Fruit fly (Drosophila melanogaster) whole organism, embryonic: ENCODE data around the gene spn-E.

Source experiments
- Atf-2 ChIP-seq: fragments of 200-800 bp; sonication (Bioruptor generic); optimal IDR thresholded peaks from 2 replicates; lab custom pipeline; 2016; ENCODE audit warnings: missing biosample characterization, missing genetic modification characterization
- B-H2 ChIP-seq: fragments of 200-800 bp; sonication (Bioruptor generic); optimal IDR thresholded peaks from 2 replicates; lab custom pipeline; 2018; ENCODE audit warnings: missing biosample characterization, mild to moderate bottlenecking, missing genetic modification characterization
- BtbVII ChIP-seq: fragments of 200-800 bp; sonication (Bioruptor generic); optimal IDR thresholded peaks from 3 replicates; lab custom pipeline; 2017; ENCODE audit warnings: missing biosample characterization, mild to moderate bottlenecking, missing genetic modification characterization
- CG11398 ChIP-seq: fragments of 200-800 bp; sonication (Bioruptor generic); optimal IDR thresholded peaks from 2 replicates; lab custom pipeline; 2016; ENCODE audit warnings: missing biosample characterization, missing genetic modification characterization
- CG11560 ChIP-seq: fragments of 200-800 bp; sonication (Bioruptor generic); IDR thresholded peaks from 3 replicates; pipeline ENCODE4 v1.3.6; 2022; ENCODE audit warnings: missing biosample characterization, missing genetic modification characterization
- CG1602 ChIP-seq: fragments of 200-800 bp; sonication (Bioruptor generic); optimal IDR thresholded peaks from 3 replicates; lab custom pipeline; 2016; ENCODE audit warnings: missing biosample characterization, missing genetic modification characterization
- CG16813 ChIP-seq: fragments of 200-800 bp; sonication (Bioruptor generic); IDR thresholded peaks from 3 replicates; pipeline ENCODE4 v1.3.6; 2022; ENCODE audit warnings: missing biosample characterization, missing genetic modification characterization; ENCODE audit not compliant: partially characterized antibody
- CG17359 ChIP-seq: fragments of 200-800 bp; sonication (Bioruptor generic); optimal IDR thresholded peaks from 3 replicates; lab custom pipeline; 2018; ENCODE audit warnings: missing biosample characterization, mild to moderate bottlenecking, missing genetic modification characterization, moderate library complexity
- CG17385 ChIP-seq: fragments of 200-800 bp; sonication (Bioruptor generic); optimal IDR thresholded peaks from 3 replicates; lab custom pipeline; 2018; ENCODE audit warnings: missing biosample characterization, mild to moderate bottlenecking, missing genetic modification characterization
- CG17829 ChIP-seq: fragments of 200-800 bp; optimal IDR thresholded peaks from 2 replicates; lab custom pipeline; 2019; ENCODE audit warnings: missing biosample characterization, mild to moderate bottlenecking, missing genetic modification characterization, moderate library complexity
- CG1832 ChIP-seq: fragments of 200-800 bp; sonication (Bioruptor generic); optimal IDR thresholded peaks from 2 replicates; lab custom pipeline; 2017; ENCODE audit warnings: missing biosample characterization, mild to moderate bottlenecking, missing genetic modification characterization, inconsistent platforms
- CG2120 ChIP-seq: fragments of 200-800 bp; sonication (Bioruptor generic); optimal IDR thresholded peaks from 3 replicates; lab custom pipeline; 2016; ENCODE audit warnings: missing biosample characterization, missing genetic modification characterization
- CG2712 ChIP-seq: fragments of 200-800 bp; optimal IDR thresholded peaks from 3 replicates; lab custom pipeline; 2019; ENCODE audit warnings: missing biosample characterization, mild to moderate bottlenecking, missing genetic modification characterization, moderate library complexity
- CG5180 ChIP-seq: fragments of 200-800 bp; sonication (Bioruptor generic); optimal IDR thresholded peaks from 3 replicates; lab custom pipeline; 2017; ENCODE audit warnings: missing biosample characterization, missing genetic modification characterization, mild to moderate bottlenecking, moderate library complexity, missing genetic modification reagents
- CG6854 ChIP-seq: fragments of 200-800 bp; sonication (Bioruptor generic); optimal IDR thresholded peaks from 3 replicates; lab custom pipeline; 2017; ENCODE audit warnings: missing biosample characterization, mild to moderate bottlenecking, missing genetic modification characterization
- CG7963 ChIP-seq: fragments of 200-800 bp; sonication (Bioruptor generic); IDR thresholded peaks from 3 replicates; pipeline ENCODE4 v1.3.6; 2022; ENCODE audit warnings: missing biosample characterization, missing genetic modification characterization; ENCODE audit not compliant: partially characterized antibody
- CG7987 ChIP-seq: fragments of 200-800 bp; sonication (Bioruptor generic); optimal IDR thresholded peaks from 2 replicates; lab custom pipeline; 2018; ENCODE audit warnings: missing biosample characterization, mild to moderate bottlenecking, missing genetic modification characterization, moderate library complexity
- CG8281 ChIP-seq: fragments of 200-800 bp; sonication (Bioruptor generic); optimal IDR thresholded peaks from 2 replicates; lab custom pipeline; 2018; ENCODE audit warnings: missing biosample characterization, mild to moderate bottlenecking, missing genetic modification characterization, moderate library complexity
- CG8478 ChIP-seq: fragments of >200 bp; optimal IDR thresholded peaks from 2 replicates; lab custom pipeline; 2018
- CoRest ChIP-seq: fragments of 200-800 bp; sonication (Bioruptor generic); optimal IDR thresholded peaks from 3 replicates; lab custom pipeline; 2018; ENCODE audit warnings: missing biosample characterization, mild to moderate bottlenecking, missing genetic modification characterization, moderate library complexity
- Dad ChIP-seq: fragments of 200-800 bp; sonication (Bioruptor generic); optimal IDR thresholded peaks from 3 replicates; lab custom pipeline; 2016; ENCODE audit warnings: missing biosample characterization, missing genetic modification characterization
- Dip2 ChIP-seq: fragments of 200-800 bp; sonication (Bioruptor generic); IDR thresholded peaks from 2 replicates; pipeline ENCODE4 v1.3.6; 2022; ENCODE audit warnings: missing biosample characterization, missing genetic modification characterization
- Doc2 ChIP-seq: fragments of 200-800 bp; sonication (Bioruptor generic); IDR thresholded peaks from 2 replicates; pipeline ENCODE4 v1.3.6; 2022; ENCODE audit warnings: missing biosample characterization, missing genetic modification characterization
- Doc3 ChIP-seq: fragments of 200-800 bp; sonication (Bioruptor generic); IDR thresholded peaks from 3 replicates; pipeline ENCODE4 v1.3.6; 2022; ENCODE audit warnings: missing biosample characterization, missing genetic modification characterization; ENCODE audit not compliant: partially characterized antibody
- Dp ChIP-seq: fragments of 200-800 bp; sonication (Bioruptor generic); optimal IDR thresholded peaks from 2 replicates; lab custom pipeline; 2018; ENCODE audit warnings: missing biosample characterization, mild to moderate bottlenecking, missing genetic modification characterization, moderate library complexity
- HmgZ ChIP-seq: fragments of 200-800 bp; sonication (Bioruptor generic); optimal IDR thresholded peaks from 2 replicates; lab custom pipeline; 2018; ENCODE audit warnings: missing biosample characterization, mild to moderate bottlenecking, missing genetic modification characterization
- Hr39 ChIP-seq: fragments of >200 bp; optimal IDR thresholded peaks from 2 replicates; lab custom pipeline; 2017
- Jarid2 ChIP-seq: fragments of 200-800 bp; sonication (Bioruptor generic); optimal IDR thresholded peaks from 3 replicates; lab custom pipeline; 2017; ENCODE audit warnings: mild to moderate bottlenecking, missing biosample characterization, missing genetic modification reagents, missing genetic modification characterization
- NC2α ChIP-seq: fragments of 200-800 bp; sonication (Bioruptor generic); optimal IDR thresholded peaks from 2 replicates; lab custom pipeline; 2016; ENCODE audit warnings: missing biosample characterization, missing genetic modification characterization
- Nf-YC ChIP-seq: fragments of 200-800 bp; optimal IDR thresholded peaks from 3 replicates; lab custom pipeline; 2019; ENCODE audit warnings: missing biosample characterization, mild to moderate bottlenecking, missing genetic modification characterization, moderate library complexity
- NfI ChIP-seq: fragments of 200-800 bp; sonication (Bioruptor generic); optimal IDR thresholded peaks from 3 replicates; lab custom pipeline; 2018; ENCODE audit warnings: missing biosample characterization, mild to moderate bottlenecking, missing genetic modification characterization, moderate library complexity
- Oaz ChIP-seq: fragments of 200-800 bp; sonication (Bioruptor generic); IDR thresholded peaks from 2 replicates; pipeline ENCODE4 v1.3.6; 2022; ENCODE audit warnings: missing biosample characterization, missing genetic modification characterization
- Sin3A ChIP-seq: fragments of >200 bp; optimal IDR thresholded peaks from 2 replicates; lab custom pipeline; 2018
- Six4 ChIP-seq: fragments of 200-800 bp; sonication (Bioruptor generic); optimal IDR thresholded peaks from 2 replicates; lab custom pipeline; 2016; ENCODE audit warnings: missing biosample characterization, missing genetic modification characterization
- Sox100B ChIP-seq: fragments of 200-800 bp; sonication (Bioruptor generic); optimal IDR thresholded peaks from 3 replicates; lab custom pipeline; 2018; ENCODE audit warnings: missing biosample characterization, mild to moderate bottlenecking, missing genetic modification characterization
- TFAM ChIP-seq: fragments of 200-800 bp; sonication (Bioruptor generic); optimal IDR thresholded peaks from 2 replicates; lab custom pipeline; 2017; ENCODE audit warnings: missing biosample characterization, missing genetic modification characterization, inconsistent platforms
- Taf1 ChIP-seq: fragments of 200-800 bp; sonication (Bioruptor generic); IDR thresholded peaks from 2 replicates; pipeline ENCODE4 v1.3.6; 2022; ENCODE audit warnings: missing biosample characterization, missing genetic modification characterization
- Usf ChIP-seq: fragments of 200-800 bp; sonication (Bioruptor generic); optimal IDR thresholded peaks from 2 replicates; lab custom pipeline; 2017; ENCODE audit warnings: missing genotype, missing biosample characterization, missing genetic modification characterization
- ab ChIP-seq: fragments of 200-800 bp; sonication (Bioruptor generic); optimal IDR thresholded peaks from 2 replicates; lab custom pipeline; 2016; ENCODE audit warnings: missing biosample characterization, missing genetic modification characterization
- bowl ChIP-seq: fragments of 200-800 bp; sonication (Bioruptor generic); IDR thresholded peaks from 2 replicates; pipeline ENCODE4 v1.3.6; 2022; ENCODE audit warnings: missing biosample characterization, missing genetic modification characterization
- caup ChIP-seq: fragments of 200-800 bp; sonication (Bioruptor generic); optimal IDR thresholded peaks from 3 replicates; lab custom pipeline; 2017; ENCODE audit warnings: missing biosample characterization, mild to moderate bottlenecking, missing genetic modification characterization, moderate library complexity; ENCODE audit not compliant: severe bottlenecking
- dan ChIP-seq: fragments of 200-800 bp; sonication (Bioruptor generic); IDR thresholded peaks from 2 replicates; pipeline ENCODE4 v1.3.6; 2022; ENCODE audit warnings: missing biosample characterization, missing genetic modification characterization
- dati ChIP-seq: fragments of 200-800 bp; sonication (Bioruptor generic); IDR thresholded peaks from 2 replicates; pipeline ENCODE4 v1.3.6; 2022; ENCODE audit warnings: missing biosample characterization, missing genetic modification characterization
- dm ChIP-seq: fragments of 200-800 bp; sonication (Bioruptor generic); optimal IDR thresholded peaks from 3 replicates; lab custom pipeline; 2016; ENCODE audit warnings: missing biosample characterization, missing genetic modification characterization
- esg ChIP-seq: fragments of 200-800 bp; sonication (Bioruptor generic); conservative IDR thresholded peaks from 2 replicates; pipeline ENCODE4 v1.3.6; 2022; ENCODE audit warnings: missing biosample characterization, missing genetic modification characterization
- eyg ChIP-seq: fragments of 200-800 bp; sonication (Bioruptor generic); optimal IDR thresholded peaks from 3 replicates; lab custom pipeline; 2016; ENCODE audit warnings: missing biosample characterization, missing genetic modification characterization
- gcm2 ChIP-seq: fragments of 200-800 bp; sonication (Bioruptor generic); optimal IDR thresholded peaks from 2 replicates; lab custom pipeline; 2016; ENCODE audit warnings: missing biosample characterization, missing genetic modification characterization
- nau ChIP-seq: fragments of 200-800 bp; sonication (Bioruptor generic); optimal IDR thresholded peaks from 3 replicates; lab custom pipeline; 2017; ENCODE audit warnings: missing biosample characterization, mild to moderate bottlenecking, missing genetic modification characterization, missing genetic modification reagents
- onecut ChIP-seq: fragments of 200-800 bp; sonication (Bioruptor generic); IDR thresholded peaks from 2 replicates; pipeline ENCODE4 v1.3.6; 2022; ENCODE audit warnings: missing biosample characterization, missing genetic modification characterization
- pfk ChIP-seq: fragments of 200-800 bp; sonication (Bioruptor generic); optimal IDR thresholded peaks from 2 replicates; lab custom pipeline; 2018; ENCODE audit warnings: missing biosample characterization, mild to moderate bottlenecking, missing genetic modification characterization, moderate library complexity
- sc ChIP-seq, 3 experiments: fragments of >200 bp in 2 of 3; fragments of 200-800 bp in 1 of 3; sonication (Bioruptor generic) in 1 of 3; optimal IDR thresholded peaks; 2 replicates in 2 of 3; 3 replicates in 1 of 3; lab custom pipeline; 2017; ENCODE audit warnings: mild to moderate bottlenecking in 1 of 3, missing biosample characterization in 1 of 3, missing genetic modification characterization in 1 of 3, missing genetic modification reagents in 1 of 3
- stwl ChIP-seq: fragments of 200-800 bp; sonication (Bioruptor generic); optimal IDR thresholded peaks from 3 replicates; lab custom pipeline; 2018; ENCODE audit warnings: missing biosample characterization, mild to moderate bottlenecking, missing genetic modification characterization, moderate library complexity

spn-E gene

dm6 chr3R:15792427-15792826 is 44.8 kb upstream of the spn-E start, which contains the start of gene Acyp2 (continued):
- TF ChIP-seq pfk (GFP tag; lab: Kevin White, UChicago) = no peak
- no peak for TF ChIP-seq sc (optimal IDR thresholded peaks at IDR 0.05; lab: Kevin White, UChicago)
- no peak for TF ChIP-seq sc (GFP tag; optimal IDR thresholded peaks at IDR 0.05; lab: Kevin White, UChicago)
- no peak for TF ChIP-seq esg (GFP tag; lab: Robert Waterston, UW)
- peak; percentile 9 for TF ChIP-seq CG7987
- TF ChIP-seq CG16813 (GFP tag; lab: Robert Waterston, UW) = peak; percentile 53; the same call in 2 of the 3 replicates
- no peak for TF ChIP-seq CG17359 (tag; lab: Kevin White, UChicago)
- TF ChIP-seq Oaz (GFP tag; lab: Robert Waterston, UW) = no peak
- peak; percentile 17 for TF ChIP-seq NfI (GFP tag; lab: Kevin White, UChicago)
- no peak for TF ChIP-seq CG8281 (tag; lab: Kevin White, UChicago)
- no peak for TF ChIP-seq dati (GFP tag; lab: Robert Waterston, UW)
- no peak for TF ChIP-seq eyg (GFP tag; lab: Kevin White, UChicago)
- TF ChIP-seq Doc3 (GFP tag; lab: Robert Waterston, UW) = peak; percentile 56; the same call in 2 of the 3 replicates
- TF ChIP-seq Hr39 = no peak
- peak; percentile 0 for TF ChIP-seq B-H2 (GFP tag; lab: Kevin White, UChicago)
- no peak for TF ChIP-seq dan (GFP tag; lab: Robert Waterston, UW)
- TF ChIP-seq Dad (GFP tag; lab: Kevin White, UChicago) = no peak
- TF ChIP-seq Taf1 (GFP tag; lab: Robert Waterston, UW) = no peak
- no peak for TF ChIP-seq CG1602 (GFP tag; lab: Kevin White, UChicago)
- TF ChIP-seq Dp (GFP tag; lab: Kevin White, UChicago) = peak; percentile 53
- no peak for TF ChIP-seq CG17385 (GFP tag; lab: Kevin White, UChicago)
- no peak for TF ChIP-seq Jarid2
- no peak for TF ChIP-seq CG1832 (GFP tag; lab: Kevin White, UChicago)
- no peak for TF ChIP-seq bowl (GFP tag; lab: Robert Waterston, UW)
- TF ChIP-seq Atf-2 (GFP tag; lab: Kevin White, UChicago) = no peak
- no peak for TF ChIP-seq Doc2 (GFP tag; lab: Robert Waterston, UW)
- TF ChIP-seq CoRest (tag; lab: Kevin White, UChicago) = peak; percentile 48
- TF ChIP-seq caup (GFP tag; lab: Kevin White, UChicago) = peak; percentile 36
- TF ChIP-seq Six4 (GFP tag; lab: Kevin White, UChicago) = no peak
- peak; percentile 60 for TF ChIP-seq CG2712
- no peak for TF ChIP-seq Nf-YC (tag; lab: Kevin White, UChicago)
- no peak for TF ChIP-seq gcm2 (GFP tag; lab: Kevin White, UChicago)
- peak; percentile 45 for TF ChIP-seq CG17829 (tag; lab: Kevin White, UChicago)
- no peak for TF ChIP-seq Usf (GFP tag; lab: Kevin White, UChicago)
- TF ChIP-seq CG11560 = no peak; the same call in 1 of the 3 replicates
- no peak for TF ChIP-seq Sox100B (GFP tag; lab: Kevin White, UChicago)
- no peak for TF ChIP-seq CG6854 (GFP tag; lab: Kevin White, UChicago)
- no peak for TF ChIP-seq NC2α
- no peak for TF ChIP-seq CG7963 (GFP tag; lab: Robert Waterston, UW)
- no peak for TF ChIP-seq BtbVII (GFP tag; lab: Kevin White, UChicago)
- TF ChIP-seq HmgZ (tag; lab: Kevin White, UChicago) = peak; percentile 70
- TF ChIP-seq CG2120 (GFP tag; lab: Kevin White, UChicago) = peak; percentile 62
- no peak for TF ChIP-seq Dip2 (GFP tag; lab: Robert Waterston, UW)
- no peak for TF ChIP-seq CG8478 (lab: Kevin White, UChicago)
- peak; percentile 79 for TF ChIP-seq stwl (tag; lab: Kevin White, UChicago)
- peak; percentile 35 for TF ChIP-seq Sin3A
- no peak for TF ChIP-seq nau (GFP tag; lab: Kevin White, UChicago)
- TF ChIP-seq TFAM (GFP tag; lab: Kevin White, UChicago) = no peak
- TF ChIP-seq dm (GFP tag; lab: Kevin White, UChicago) = peak; percentile 9
- TF ChIP-seq CG11398 (GFP tag; lab: Kevin White, UChicago) = no peak
- no peak for TF ChIP-seq CG5180
- no peak for TF ChIP-seq ab (GFP tag; lab: Kevin White, UChicago)
- TF ChIP-seq onecut (GFP tag; lab: Robert Waterston, UW) = no peak
